Fruit fly (Drosophila melanogaster) whole organism, embryonic: ENCODE data around the gene RpL24.
A peak's percentile ranks its signal among the peaks of the same experiment; 100 is the strongest.

ENCODE experiments used
- Asciz ChIP-seq: fragments of 200-800 bp; sonication (Bioruptor generic); optimal IDR thresholded peaks from 2 replicates; lab custom pipeline; 2017; ENCODE audit warnings: missing biosample characterization, mild to moderate bottlenecking, missing genetic modification characterization, missing genetic modification reagents
- B-H2 ChIP-seq: fragments of 200-800 bp; sonication (Bioruptor generic); optimal IDR thresholded peaks from 2 replicates; lab custom pipeline; 2018; ENCODE audit warnings: missing biosample characterization, mild to moderate bottlenecking, missing genetic modification characterization
- Bdp1 ChIP-seq: fragments of 200-800 bp; sonication (Bioruptor generic); optimal IDR thresholded peaks from 3 replicates; lab custom pipeline; 2016; ENCODE audit warnings: missing biosample characterization, missing genetic modification characterization
- CG11085 ChIP-seq: fragments of 200-800 bp; sonication (Bioruptor generic); IDR thresholded peaks from 2 replicates; pipeline ENCODE4 v1.3.6; 2022; ENCODE audit warnings: missing biosample characterization, missing genetic modification characterization
- CG11398 ChIP-seq: fragments of 200-800 bp; sonication (Bioruptor generic); optimal IDR thresholded peaks from 2 replicates; lab custom pipeline; 2016; ENCODE audit warnings: missing biosample characterization, missing genetic modification characterization
- CG1529 ChIP-seq: fragments of 200-800 bp; sonication (Bioruptor generic); optimal IDR thresholded peaks from 3 replicates; lab custom pipeline; 2018; ENCODE audit warnings: missing biosample characterization, missing genetic modification characterization
- CG15696 ChIP-seq: fragments of 200-800 bp; sonication (Bioruptor generic); optimal IDR thresholded peaks from 2 replicates; lab custom pipeline; 2019; ENCODE audit warnings: missing biosample characterization, mild to moderate bottlenecking, missing genetic modification characterization, moderate library complexity
- CG17568 ChIP-seq: fragments of 200-800 bp; sonication (Bioruptor generic); optimal IDR thresholded peaks from 2 replicates; lab custom pipeline; 2018; ENCODE audit warnings: missing biosample characterization, mild to moderate bottlenecking, missing genetic modification characterization, moderate library complexity
- CG3065 ChIP-seq: fragments of 200-800 bp; sonication (Bioruptor generic); optimal IDR thresholded peaks from 2 replicates; lab custom pipeline; 2016; ENCODE audit warnings: missing biosample characterization, missing genetic modification characterization
- CG34422 ChIP-seq: fragments of 200-800 bp; sonication (Bioruptor generic); IDR thresholded peaks from 3 replicates; pipeline ENCODE4 v1.3.6; 2022; ENCODE audit warnings: missing biosample characterization, missing genetic modification characterization
- CG3995 ChIP-seq: fragments of 200-800 bp; sonication (Bioruptor generic); optimal IDR thresholded peaks from 3 replicates; lab custom pipeline; 2016; ENCODE audit warnings: missing biosample characterization, missing genetic modification characterization
- CG4424 ChIP-seq: fragments of 200-800 bp; sonication (Bioruptor generic); optimal IDR thresholded peaks from 3 replicates; lab custom pipeline; 2016; ENCODE audit warnings: missing biosample characterization, missing genetic modification characterization
- CG5180 ChIP-seq: fragments of 200-800 bp; sonication (Bioruptor generic); optimal IDR thresholded peaks from 3 replicates; lab custom pipeline; 2017; ENCODE audit warnings: missing biosample characterization, missing genetic modification characterization, mild to moderate bottlenecking, moderate library complexity, missing genetic modification reagents
- CG7786 ChIP-seq: fragments of 200-800 bp; sonication (Bioruptor generic); optimal IDR thresholded peaks from 2 replicates; lab custom pipeline; 2016; ENCODE audit warnings: missing biosample characterization, missing genetic modification characterization
- CG9437 ChIP-seq: fragments of 200-800 bp; sonication (Bioruptor generic); optimal IDR thresholded peaks from 2 replicates; lab custom pipeline; 2018; ENCODE audit warnings: missing biosample characterization, mild to moderate bottlenecking, missing genetic modification characterization
- CkIIα-i1 ChIP-seq: fragments of 200-800 bp; sonication (Bioruptor generic); IDR thresholded peaks from 2 replicates; pipeline ENCODE4 v1.3.6; 2022; ENCODE audit warnings: missing biosample characterization, missing genetic modification characterization
- D ChIP-seq, 2 experiments: fragments of 200-800 bp in 1 of 2; fragments of >200 bp in 1 of 2; sonication (Bioruptor generic) in 1 of 2; optimal IDR thresholded peaks; 2 replicates in 1 of 2; 3 replicates in 1 of 2; lab custom pipeline; 2017; ENCODE audit warnings: mild to moderate bottlenecking in 1 of 2, missing biosample characterization in 1 of 2, missing genetic modification characterization in 1 of 2, missing genetic modification reagents in 1 of 2
- D19B ChIP-seq: fragments of 200-800 bp; sonication (Bioruptor generic); optimal IDR thresholded peaks from 2 replicates; lab custom pipeline; 2017; ENCODE audit warnings: missing biosample characterization, mild to moderate bottlenecking, missing genetic modification characterization
- Elba2 ChIP-seq: fragments of 200-800 bp; sonication (Bioruptor generic); optimal IDR thresholded peaks from 3 replicates; lab custom pipeline; 2016; ENCODE audit warnings: missing biosample characterization, missing genetic modification characterization
- Gsc ChIP-seq: fragments of 200-800 bp; sonication (Bioruptor generic); IDR thresholded peaks from 2 replicates; pipeline ENCODE4 v1.3.6; 2022; ENCODE audit warnings: missing biosample characterization, missing genetic modification characterization
- HLH4C ChIP-seq: fragments of 200-800 bp; sonication (Bioruptor generic); IDR thresholded peaks from 3 replicates; pipeline ENCODE4 v1.3.6; 2022; ENCODE audit warnings: missing biosample characterization, missing genetic modification characterization; ENCODE audit not compliant: partially characterized antibody
- HLHmδ ChIP-seq: fragments of 200-800 bp; sonication (Bioruptor generic); optimal IDR thresholded peaks from 2 replicates; lab custom pipeline; 2018; ENCODE audit warnings: missing biosample characterization, mild to moderate bottlenecking, missing genetic modification characterization, moderate library complexity
- Max ChIP-seq: fragments of 200-800 bp; sonication (Bioruptor generic); optimal IDR thresholded peaks from 2 replicates; lab custom pipeline; 2016; ENCODE audit warnings: missing biosample characterization, mild to moderate bottlenecking, missing genetic modification characterization
- Mrtf ChIP-seq: fragments of 200-800 bp; sonication (Bioruptor generic); IDR thresholded peaks from 3 replicates; pipeline ENCODE4 v1.3.6; 2022; ENCODE audit warnings: missing biosample characterization, missing genetic modification characterization
- NC2β ChIP-seq: fragments of 200-800 bp; sonication (Bioruptor generic); optimal IDR thresholded peaks from 2 replicates; lab custom pipeline; 2016; ENCODE audit warnings: missing biosample characterization, missing genetic modification characterization
- Neu2 ChIP-seq: fragments of 200-800 bp; sonication (Bioruptor generic); optimal IDR thresholded peaks from 3 replicates; lab custom pipeline; 2016; ENCODE audit warnings: missing biosample characterization, missing genetic modification characterization, borderline replicate concordance
- Poxn ChIP-seq: fragments of 200-800 bp; sonication (Bioruptor generic); IDR thresholded peaks from 2 replicates; pipeline ENCODE4 v1.3.6; 2022; ENCODE audit warnings: missing biosample characterization, missing genetic modification characterization
- Scr ChIP-seq: fragments of 200-800 bp; sonication (Bioruptor generic); IDR thresholded peaks from 2 replicates; pipeline ENCODE4 v1.3.6; 2022; ENCODE audit warnings: missing biosample characterization, missing genetic modification characterization; ENCODE audit not compliant: partially characterized antibody
- Tbp ChIP-seq: fragments of >200 bp; optimal IDR thresholded peaks from 2 replicates; lab custom pipeline; 2018; ENCODE audit warnings: missing biosample characterization, missing genetic modification characterization
- Trl ChIP-seq, 3 experiments: fragments of >200 bp in 2 of 3; fragments of 200-800 bp in 1 of 3; sonication (Bioruptor generic) in 1 of 3; optimal IDR thresholded peaks; 2 replicates in 1 of 3; 3 replicates in 2 of 3; lab custom pipeline; 2016 to 2017; ENCODE audit warnings: missing biosample characterization in 1 of 3, missing genetic modification characterization in 1 of 3
- ac ChIP-seq: fragments of 200-800 bp; sonication (Bioruptor generic); optimal IDR thresholded peaks from 3 replicates; lab custom pipeline; 2017; ENCODE audit warnings: missing biosample characterization, mild to moderate bottlenecking, missing genetic modification characterization
- al ChIP-seq: fragments of 200-800 bp; sonication (Bioruptor generic); IDR thresholded peaks from 2 replicates; pipeline ENCODE4 v1.3.6; 2022; ENCODE audit warnings: missing biosample characterization, missing genetic modification characterization
- bab2 ChIP-seq: fragments of 200-800 bp; sonication (Bioruptor generic); optimal IDR thresholded peaks from 2 replicates; lab custom pipeline; 2016; ENCODE audit warnings: missing biosample characterization, missing genetic modification characterization
- bbx ChIP-seq: fragments of 200-800 bp; sonication (Bioruptor generic); IDR thresholded peaks from 2 replicates; pipeline ENCODE4 v1.3.6; 2022; ENCODE audit warnings: missing biosample characterization, missing genetic modification characterization; ENCODE audit not compliant: partially characterized antibody
- btn ChIP-seq: fragments of 200-800 bp; sonication (Bioruptor generic); optimal IDR thresholded peaks from 2 replicates; lab custom pipeline; 2016; ENCODE audit warnings: missing biosample characterization, missing genetic modification characterization
- chif ChIP-seq, 2 experiments: fragments of 200-800 bp; sonication (Bioruptor generic); optimal IDR thresholded peaks; 3 replicates each; lab custom pipeline; 2016; ENCODE audit warnings: missing biosample characterization in 2 of 2, missing genetic modification characterization in 2 of 2
- corto ChIP-seq: fragments of 200-800 bp; sonication (Bioruptor generic); optimal IDR thresholded peaks from 2 replicates; lab custom pipeline; 2016; ENCODE audit warnings: missing biosample characterization, mild to moderate bottlenecking, missing genetic modification characterization, moderate library complexity
- crp ChIP-seq, 2 experiments: fragments of 200-800 bp; sonication (Bioruptor generic); optimal IDR thresholded peaks; 2 replicates in 1 of 2; 3 replicates in 1 of 2; lab custom pipeline; 2017; ENCODE audit warnings: missing biosample characterization in 2 of 2, missing genetic modification characterization in 2 of 2, mild to moderate bottlenecking in 1 of 2, moderate library complexity in 1 of 2
- fru ChIP-seq: fragments of >200 bp; optimal IDR thresholded peaks from 2 replicates; lab custom pipeline; 2017
- gsb ChIP-seq: fragments of 200-800 bp; sonication (Bioruptor generic); IDR thresholded peaks from 2 replicates; pipeline ENCODE4 v1.3.6; 2022; ENCODE audit warnings: missing biosample characterization, missing genetic modification characterization
- gsb-n ChIP-seq: fragments of 200-800 bp; sonication (Bioruptor generic); optimal IDR thresholded peaks from 3 replicates; lab custom pipeline; 2018; ENCODE audit warnings: missing biosample characterization, mild to moderate bottlenecking, missing genetic modification characterization
- ham ChIP-seq: fragments of 200-800 bp; sonication (Bioruptor generic); IDR thresholded peaks from 2 replicates; pipeline ENCODE4 v1.3.6; 2022; ENCODE audit warnings: missing biosample characterization, missing genetic modification characterization
- lmd ChIP-seq: fragments of 200-800 bp; sonication (Bioruptor generic); IDR thresholded peaks from 2 replicates; pipeline ENCODE4 v1.3.6; 2022; ENCODE audit warnings: missing biosample characterization, missing genetic modification characterization
- oc ChIP-seq: fragments of 200-800 bp; sonication (Bioruptor generic); optimal IDR thresholded peaks from 2 replicates; lab custom pipeline; 2018; ENCODE audit warnings: missing biosample characterization, mild to moderate bottlenecking, missing genetic modification characterization, moderate library complexity
- schlank ChIP-seq: fragments of 200-800 bp; sonication (Bioruptor generic); optimal IDR thresholded peaks from 2 replicates; lab custom pipeline; 2018; ENCODE audit warnings: missing biosample characterization, mild to moderate bottlenecking, missing genetic modification characterization
- sna ChIP-seq: fragments of 200-800 bp; sonication (Bioruptor generic); IDR thresholded peaks from 2 replicates; pipeline ENCODE4 v1.3.6; 2022; ENCODE audit warnings: missing biosample characterization, missing genetic modification characterization; ENCODE audit not compliant: partially characterized antibody
- sqz ChIP-seq: fragments of 200-800 bp; sonication (Bioruptor generic); optimal IDR thresholded peaks from 3 replicates; lab custom pipeline; 2018; ENCODE audit warnings: missing biosample characterization, mild to moderate bottlenecking, missing genetic modification characterization
- tgo ChIP-seq: fragments of 200-800 bp; sonication (Bioruptor generic); IDR thresholded peaks from 3 replicates; pipeline ENCODE4 v1.3.6; 2022; ENCODE audit warnings: missing biosample characterization, missing genetic modification characterization
- ttk ChIP-seq: fragments of 200-800 bp; sonication (Bioruptor generic); IDR thresholded peaks from 2 replicates; pipeline ENCODE4 v2.1.2; 2022; ENCODE audit warnings: missing biosample characterization, missing genetic modification characterization
- vnd ChIP-seq: fragments of 200-800 bp; sonication (Bioruptor generic); IDR thresholded peaks from 3 replicates; pipeline ENCODE4 v1.3.6; 2022; ENCODE audit warnings: missing biosample characterization, missing genetic modification characterization; ENCODE audit not compliant: partially characterized antibody

The RpL24 gene

dm6 chr2L:13387255-13387654, 7.7 kb downstream of the RpL24 start, which contains the start of the genes Ing5 and CG7099 (continued):
- peak; percentile 94 for TF ChIP-seq Mrtf
- peak; percentile 79 for TF ChIP-seq Elba2 (GFP tag; lab: Kevin White, UChicago)
- peak; percentile 60 for TF ChIP-seq CG11398 (GFP tag; lab: Kevin White, UChicago)
- peak; percentile 91 for TF ChIP-seq CG17568 (GFP tag; lab: Kevin White, UChicago)
- peak; percentile 77; the same call in 1 of the 2 replicates for TF ChIP-seq ham (GFP tag; lab: Robert Waterston, UW)
- peak; percentile 79 for TF ChIP-seq Gsc (GFP tag; lab: Robert Waterston, UW)
- peak; percentile 86 for TF ChIP-seq CG9437
- TF ChIP-seq Scr (GFP tag; lab: Robert Waterston, UW) = peak; percentile 67
- peak; percentile 98 for TF ChIP-seq Max (GFP tag; lab: Kevin White, UChicago)
- TF ChIP-seq HLHmδ = no peak
- TF ChIP-seq tgo (GFP tag; lab: Robert Waterston, UW) = peak; percentile 96
- TF ChIP-seq al = peak; percentile 97
- TF ChIP-seq ac (GFP tag; lab: Kevin White, UChicago) = peak; percentile 82
- TF ChIP-seq CG3995 (GFP tag; lab: Kevin White, UChicago) = peak; percentile 73
- TF ChIP-seq ttk (GFP tag; lab: Robert Waterston, UW) = peak; percentile 95
- peak; percentile 96 for TF ChIP-seq lmd (GFP tag; lab: Robert Waterston, UW)
- peak; percentile 89 for TF ChIP-seq corto
- TF ChIP-seq CG4424 (GFP tag; lab: Kevin White, UChicago) = peak; percentile 96
- peak; percentile 96 for TF ChIP-seq CG11085
- peak; percentile 70 to 88 for TF ChIP-seq crp (GFP tag; optimal IDR thresholded peaks at IDR 0.05; lab: Kevin White, UChicago)
- TF ChIP-seq NC2β = peak; percentile 91
- peak; percentile 94 for TF ChIP-seq oc
- peak; percentile 53 for TF ChIP-seq bbx (GFP tag; lab: Robert Waterston, UW)
- peak; percentile 71 for TF ChIP-seq HLH4C
- peak; percentile 90 for TF ChIP-seq Poxn (GFP tag; lab: Robert Waterston, UW)
- no peak for TF ChIP-seq Tbp (GFP tag; lab: Kevin White, UChicago)
- no peak for TF ChIP-seq sqz
- no peak for TF ChIP-seq Trl (optimal IDR thresholded peaks at IDR 0.05; lab: Kevin White, UChicago)
- peak; percentile 91 for TF ChIP-seq Trl (GFP tag; optimal IDR thresholded peaks at IDR 0.05; lab: Kevin White, UChicago)
- peak; percentile 86 to 93 for TF ChIP-seq chif (GFP tag; optimal IDR thresholded peaks at IDR 0.05; lab: Kevin White, UChicago)
- no peak for TF ChIP-seq D (optimal IDR thresholded peaks at IDR 0.05; lab: Kevin White, UChicago)
- TF ChIP-seq D (GFP tag; optimal IDR thresholded peaks at IDR 0.05; lab: Kevin White, UChicago) = peak; percentile 91
- peak; percentile 86 for TF ChIP-seq CG7786 (GFP tag; lab: Kevin White, UChicago)
- peak; percentile 98 for TF ChIP-seq CG34422 (GFP tag; lab: Robert Waterston, UW)
- peak; percentile 96 for TF ChIP-seq B-H2 (GFP tag; lab: Kevin White, UChicago)
- no peak for TF ChIP-seq CG5180 (GFP tag; lab: Kevin White, UChicago)
- TF ChIP-seq Bdp1 (GFP tag; lab: Kevin White, UChicago) = peak; percentile 93
- TF ChIP-seq Asciz (GFP tag; lab: Kevin White, UChicago) = peak; percentile 90
- TF ChIP-seq fru (lab: Kevin White, UChicago) = no peak
- peak; percentile 73; the same call in 1 of the 2 replicates for TF ChIP-seq CkIIα-i1 (GFP tag; lab: Robert Waterston, UW)
- peak; percentile 91 for TF ChIP-seq CG1529 (GFP tag; lab: Kevin White, UChicago)

DNA sequence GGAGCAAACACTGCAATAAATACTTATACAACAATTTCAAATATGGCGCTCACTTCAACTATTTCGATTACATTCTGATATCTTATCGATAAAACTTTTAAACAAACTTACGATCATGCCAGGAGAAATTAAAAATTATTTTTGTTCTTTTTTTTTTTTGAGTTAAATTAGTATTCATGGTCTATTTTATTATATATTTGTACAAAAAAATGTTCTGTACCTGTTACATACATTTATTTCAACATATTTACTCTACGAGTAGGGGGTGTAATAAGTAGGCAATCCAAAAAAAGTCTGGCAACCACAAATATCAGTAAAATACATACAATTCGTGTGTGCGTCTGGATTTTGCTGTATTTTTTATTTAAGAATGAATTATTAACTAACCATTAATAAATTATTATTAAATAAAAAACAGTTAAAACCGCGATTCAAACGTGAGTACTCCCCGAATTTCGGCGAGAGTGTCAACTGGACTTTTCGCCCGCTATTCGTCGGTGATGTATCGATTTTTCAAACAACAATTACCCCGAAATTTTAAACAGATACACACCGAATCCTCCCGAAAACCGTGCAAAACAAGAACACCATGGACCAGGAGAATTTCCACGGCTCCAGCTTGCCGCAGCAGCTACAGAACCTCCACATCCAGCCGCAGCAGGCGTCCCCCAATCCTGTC, 12.4 kb downstream of the RpL24 start, which contains the start of gene loqs:
Gene loqs, plus strand, starts transcription at position 302 of the 679 bp plus-strand sequence.
- TF ChIP-seq bab2 (no peak), sna (GFP tag; lab: Robert Waterston, UW) (no peak), gsb-n (tag; lab: Kevin White, UChicago) (no peak), btn (GFP tag; lab: Kevin White, UChicago) (no peak), schlank (tag; lab: Kevin White, UChicago) (no peak), gsb (GFP tag; lab: Robert Waterston, UW) (no peak), D19B (GFP tag; lab: Kevin White, UChicago) (no peak), Neu2 (GFP tag; lab: Kevin White, UChicago) (no peak), CG3065 (GFP tag; lab: Kevin White, UChicago) (no peak), CG15696 (no peak), vnd (GFP tag; lab: Robert Waterston, UW) (no peak)
